Worm (Caenorhabditis elegans): ENCODE measurements around the gene C07B5.6.

C07B5.6 gene

ce11 chrX:9517106-9517505, 1.7 kb upstream of the C07B5.6 start, which contains the start of gene C07B5.2:
Gene C07B5.2 (minus strand): TSS chrX:9517206.
- TF ChIP-seq mls-2 (tag; optimal IDR thresholded peaks at IDR 0.05) (no peak), drap-1 (GFP tag; optimal IDR thresholded peaks at IDR 0.05) (no peak), bed-3 (GFP tag; optimal IDR thresholded peaks at IDR 0.05) (no peak), nhr-28 (tag; optimal IDR thresholded peaks at IDR 0.05) (no peak), nhr-12 (tag; optimal IDR thresholded peaks at IDR 0.05) (no peak), ceh-43 (GFP tag; optimal IDR thresholded peaks at IDR 0.05) (no peak), flh-1 (GFP tag; optimal IDR thresholded peaks at IDR 0.05) (no peak), nhr-76 (tag; optimal IDR thresholded peaks at IDR 0.05) (no peak), snpc-4 (tag; optimal IDR thresholded peaks at IDR 0.05) (no peak), mab-5 (tag; optimal IDR thresholded peaks at IDR 0.05) (no peak), blmp-1 (tag; optimal IDR thresholded peaks at IDR 0.05) (no peak), unc-62 (GFP tag; optimal IDR thresholded peaks at IDR 0.05) (no peak), M03D4.4 (tag; optimal IDR thresholded peaks at IDR 0.05) (no peak), sem-2 (GFP tag; optimal IDR thresholded peaks at IDR 0.05) (no peak)

DNA sequence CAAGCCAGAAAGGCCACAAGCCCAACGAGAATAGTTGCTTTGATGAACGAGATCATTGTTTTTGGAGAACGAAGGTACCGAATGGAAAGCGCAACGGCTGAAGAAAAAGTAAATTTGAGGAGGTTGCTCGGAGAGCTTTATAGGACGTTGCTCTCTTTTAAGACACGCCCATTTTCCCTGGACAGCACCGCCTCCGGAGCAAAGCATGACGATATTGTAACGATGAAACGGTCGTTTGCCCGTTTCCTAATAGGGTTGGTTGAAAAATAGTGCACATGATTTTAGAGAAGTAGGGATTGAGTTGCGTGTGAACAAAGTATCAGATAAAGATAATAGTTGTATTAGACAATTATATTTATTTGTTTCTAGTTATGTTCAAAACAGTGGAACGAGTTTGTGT, 4.3 kb downstream of the C07B5.6 start, which contains the start of gene C07B5.3:
TSS of gene C07B5.3 (minus strand) at position 101 of the 400 bp plus-strand sequence.
- TF ChIP-seq pha-4 (tag; optimal IDR thresholded peaks at IDR 0.05) (no peak), zip-8 (tag; optimal IDR thresholded peaks at IDR 0.05) (no peak), nhr-2 (tag; optimal IDR thresholded peaks at IDR 0.05) (no peak), snpc-4 (tag; optimal IDR thresholded peaks at IDR 0.05) (no peak), unc-39 (tag; optimal IDR thresholded peaks at IDR 0.05) (no peak), lin-13 (tag; optimal IDR thresholded peaks at IDR 0.05) (no peak), mab-5 (tag; optimal IDR thresholded peaks at IDR 0.05) (no peak), ces-1 (GFP tag; optimal IDR thresholded peaks at IDR 0.05) (no peak), nhr-76 (tag; optimal IDR thresholded peaks at IDR 0.05) (no peak), lin-32 (GFP tag; optimal IDR thresholded peaks at IDR 0.05) (no peak), unc-62 (GFP tag; optimal IDR thresholded peaks at IDR 0.05) (no peak), ztf-11 (tag; optimal IDR thresholded peaks at IDR 0.05) (no peak), sem-2 (GFP tag; optimal IDR thresholded peaks at IDR 0.05) (no peak), nhr-237 (tag; optimal IDR thresholded peaks at IDR 0.05) (no peak), mls-2 (tag; optimal IDR thresholded peaks at IDR 0.05) (no peak)

- TF ChIP-seq hlh-1 (tag; optimal IDR thresholded peaks at IDR 0.05) (no peak), elt-1 (tag; optimal IDR thresholded peaks at IDR 0.05; ENCODE audit: borderline replicate concordance, insufficient read depth) (no peak), mab-5 (tag; optimal IDR thresholded peaks at IDR 0.05) (no peak), unc-120 (tag; optimal IDR thresholded peaks at IDR 0.05; ENCODE audit: poor library complexity, severe bottlenecking) (no peak), nhr-237 (tag; optimal IDR thresholded peaks at IDR 0.05) (no peak), sptf-1 (tag; optimal IDR thresholded peaks at IDR 0.05) (no peak), elt-3 (tag; optimal IDR thresholded peaks at IDR 0.05) (no peak), tbx-8 (GFP tag; optimal IDR thresholded peaks at IDR 0.05) (no peak), mep-1 (tag; optimal IDR thresholded peaks at IDR 0.05) (no peak), nhr-76 (tag; optimal IDR thresholded peaks at IDR 0.05) (no peak), M03D4.4 (tag; optimal IDR thresholded peaks at IDR 0.05) (no peak)
These were observed 9.1 kb downstream of the C07B5.6 start for ce11 chrX:9527898-9528297.

DNA sequence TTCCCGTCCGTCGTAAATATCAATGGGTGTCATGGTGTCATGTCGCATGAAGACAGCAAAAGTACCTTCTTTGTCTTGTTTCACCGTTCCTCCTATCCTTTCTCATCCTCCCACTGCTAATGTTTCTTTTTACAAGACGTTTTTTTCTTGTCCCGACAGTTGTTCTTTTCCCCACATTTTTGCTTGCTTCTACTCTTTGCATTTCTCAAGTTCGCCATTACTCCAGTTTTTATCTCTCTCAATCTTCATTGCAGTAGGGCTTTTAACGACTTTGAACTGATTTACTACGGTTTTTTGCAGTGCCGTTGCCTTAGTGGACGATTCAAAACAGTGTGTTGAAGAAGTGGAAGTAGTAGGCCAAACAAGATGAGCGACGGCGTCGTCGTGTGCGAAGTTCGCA, 10.5 kb downstream of the C07B5.6 start, which contains the start of gene C07B5.4:
TSS of gene C07B5.4 (plus strand) at position 301 of the 400 bp plus-strand sequence.
- no peak for TF ChIP-seq ceh-83 (GFP tag; optimal IDR thresholded peaks at IDR 0.05)
- no peak for TF ChIP-seq M03D4.4 (tag; optimal IDR thresholded peaks at IDR 0.05)
- no peak for TF ChIP-seq lin-32 (GFP tag; optimal IDR thresholded peaks at IDR 0.05)
- TF ChIP-seq bed-3 (GFP tag; optimal IDR thresholded peaks at IDR 0.05), result no peak
- TF ChIP-seq nhr-2 (tag; optimal IDR thresholded peaks at IDR 0.05), result no peak
- no peak for TF ChIP-seq nhr-28 (tag; optimal IDR thresholded peaks at IDR 0.05)
- TF ChIP-seq cnd-1 (tag; optimal IDR thresholded peaks at IDR 0.05), result no peak
- TF ChIP-seq lsy-2 (tag; optimal IDR thresholded peaks at IDR 0.05), result no peak
- no peak for TF ChIP-seq unc-120 (tag; optimal IDR thresholded peaks at IDR 0.05; ENCODE audit: poor library complexity, severe bottlenecking)
- no peak for TF ChIP-seq tbx-8 (GFP tag; optimal IDR thresholded peaks at IDR 0.05)
- TF ChIP-seq pha-4 (tag; optimal IDR thresholded peaks at IDR 0.05), result no peak
- no peak for TF ChIP-seq ztf-11 (tag; optimal IDR thresholded peaks at IDR 0.05)

DNA sequence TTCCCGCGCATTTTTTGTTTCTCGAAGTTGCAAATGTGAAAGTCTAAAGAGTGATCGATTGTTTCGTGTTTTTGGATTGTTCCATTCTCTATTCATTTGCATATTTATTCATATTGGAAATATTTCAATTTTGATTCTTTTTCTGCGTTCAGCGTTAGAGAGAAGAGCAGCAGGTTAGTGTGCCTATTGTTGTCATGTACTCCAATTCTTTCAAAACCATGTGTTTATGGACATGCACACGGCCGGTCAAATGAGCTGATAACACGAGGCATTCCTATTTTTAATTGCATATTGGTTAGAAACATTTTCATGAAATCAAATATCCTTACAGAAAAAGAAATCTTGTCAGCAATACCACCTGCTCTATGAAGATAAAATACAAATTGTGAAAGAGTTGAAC, 12.8 kb downstream of the C07B5.6 start:
- TF ChIP-seq bed-3 (GFP tag; optimal IDR thresholded peaks at IDR 0.05) (no peak), ham-2 (GFP tag; optimal IDR thresholded peaks at IDR 0.05) (no peak), unc-62 (GFP tag; optimal IDR thresholded peaks at IDR 0.05) (no peak), pha-4 (tag; optimal IDR thresholded peaks at IDR 0.05) (no peak), lin-32 (GFP tag; optimal IDR thresholded peaks at IDR 0.05) (no peak), zip-8 (tag; optimal IDR thresholded peaks at IDR 0.05) (no peak), mep-1 (tag; optimal IDR thresholded peaks at IDR 0.05) (no peak), snpc-4 (tag; optimal IDR thresholded peaks at IDR 0.05) (no peak), nhr-28 (tag; optimal IDR thresholded peaks at IDR 0.05) (no peak), hlh-1 (tag; optimal IDR thresholded peaks at IDR 0.05) (no peak), sem-2 (GFP tag; optimal IDR thresholded peaks at IDR 0.05) (no peak), elt-1 (tag; optimal IDR thresholded peaks at IDR 0.05; ENCODE audit: borderline replicate concordance, insufficient read depth) (no peak), unc-39 (tag; optimal IDR thresholded peaks at IDR 0.05) (no peak)
